Fruit fly (Drosophila melanogaster): Measurements from ENCODE around the gene primo-1.

Gene primo-1

dm6 chr3R:13710645-13711044, 990 bp downstream of the primo-1 start (continued):
- TF ChIP-seq slp2 (GFP tag; optimal IDR thresholded peaks at IDR 0.05) (no peak), caup (GFP tag; optimal IDR thresholded peaks at IDR 0.05; ENCODE audit: severe bottlenecking) (no peak), schlank (tag; optimal IDR thresholded peaks at IDR 0.05) (no peak), Hr39 (optimal IDR thresholded peaks at IDR 0.05) (no peak), CG7928 (GFP tag; optimal IDR thresholded peaks at IDR 0.05) (peak; percentile 94), gcm (GFP tag; optimal IDR thresholded peaks at IDR 0.05) (peak; percentile 12), Ets65A (GFP tag) (peak; percentile 55), CG8388 (GFP tag; optimal IDR thresholded peaks at IDR 0.05) (peak; percentile 3), CG30020 (tag; optimal IDR thresholded peaks at IDR 0.05) (no peak), CG12744 (GFP tag; optimal IDR thresholded peaks at IDR 0.05) (no peak), ftz-f1 (GFP tag; optimal IDR thresholded peaks at IDR 0.05) (peak; percentile 73), seq (GFP tag; IDR thresholded peaks at IDR 0.05) (no peak), HLHmδ (GFP tag; optimal IDR thresholded peaks at IDR 0.05) (no peak), Ssrp (tag; optimal IDR thresholded peaks at IDR 0.05) (no peak), ken (GFP tag; IDR thresholded peaks at IDR 0.05) (peak; percentile 51; the same call in 1 of the 3 replicates), aop (GFP tag; IDR thresholded peaks at IDR 0.05) (no peak), Med (GFP tag) (peak; percentile 48), knrl (GFP tag; IDR thresholded peaks at IDR 0.05; ENCODE audit: partially characterized antibody) (peak; percentile 37), CG6813 (GFP tag; optimal IDR thresholded peaks at IDR 0.05) (no peak), CG15514 (GFP tag; optimal IDR thresholded peaks at IDR 0.05) (peak; percentile 97), CG16815 (GFP tag; optimal IDR thresholded peaks at IDR 0.05) (no peak), CG9797 (GFP tag; optimal IDR thresholded peaks at IDR 0.05) (peak; percentile 15), gro (GFP tag; optimal IDR thresholded peaks at IDR 0.05) (peak; percentile 17), nom (GFP tag; optimal IDR thresholded peaks at IDR 0.05) (no peak), Lhr (GFP tag; optimal IDR thresholded peaks at IDR 0.05) (no peak), sna (GFP tag; IDR thresholded peaks at IDR 0.05; ENCODE audit: partially characterized antibody) (0 out of 2 replicates have a peak, but pooled peaks have one; percentile 26), gfzf (GFP tag; optimal IDR thresholded peaks at IDR 0.05) (no peak), dan (GFP tag; IDR thresholded peaks at IDR 0.05) (no peak), Mrtf (GFP tag; IDR thresholded peaks at IDR 0.05) (no peak), Dfd (GFP tag; optimal IDR thresholded peaks at IDR 0.05) (no peak), CG12769 (tag; optimal IDR thresholded peaks at IDR 0.05) (no peak), org-1 (GFP tag; optimal IDR thresholded peaks at IDR 0.05) (no peak), Bgb (GFP tag; IDR thresholded peaks at IDR 0.05; ENCODE audit: partially characterized antibody) (peak; percentile 60), gem (tag; optimal IDR thresholded peaks at IDR 0.05) (no peak), CG17361 (GFP tag; IDR thresholded peaks at IDR 0.05) (no peak), CG11398 (GFP tag; optimal IDR thresholded peaks at IDR 0.05) (no peak), CG4617 (GFP tag; optimal IDR thresholded peaks at IDR 0.05; ENCODE audit: borderline replicate concordance) (peak; percentile 38), al (GFP tag; IDR thresholded peaks at IDR 0.05) (0 out of 2 replicates have a peak, but pooled peaks have one; percentile 7), stwl (tag; optimal IDR thresholded peaks at IDR 0.05) (peak; percentile 53), HmgZ (tag; optimal IDR thresholded peaks at IDR 0.05) (peak; percentile 21), MTF-1 (GFP tag; optimal IDR thresholded peaks at IDR 0.05; ENCODE audit: borderline replicate concordance) (no peak), CG6654 (GFP tag; optimal IDR thresholded peaks at IDR 0.05) (no peak), CG43689 (GFP tag; IDR thresholded peaks at IDR 0.05) (no peak), CG14710 (tag; optimal IDR thresholded peaks at IDR 0.05) (peak; percentile 9), slbo (GFP tag; IDR thresholded peaks at IDR 0.05) (peak; percentile 30; the same call in 1 of the 2 replicates), CG33557 (GFP tag; optimal IDR thresholded peaks at IDR 0.05) (no peak), Meics (GFP tag; optimal IDR thresholded peaks at IDR 0.05) (peak; percentile 23), YL-1 (GFP tag; optimal IDR thresholded peaks at IDR 0.05) (peak; percentile 29), Usf (GFP tag; optimal IDR thresholded peaks at IDR 0.05) (no peak), dysf (GFP tag; IDR thresholded peaks at IDR 0.05) (peak; percentile 6; the same call in 1 of the 3 replicates)
